Worm (Caenorhabditis elegans) whole organism, early embryonic: Measurements from ENCODE around the gene F35A5.8.

Experiments
- B0310.2 ChIP-seq: sonication (generic microtip); optimal IDR thresholded peaks from 2 replicates; lab custom pipeline; 2016; ENCODE audit warnings: mild to moderate bottlenecking, missing genetic modification characterization, missing compliant biosample characterization
- aly-1 ChIP-seq: sonication (generic microtip); optimal IDR thresholded peaks from 2 replicates; lab custom pipeline; 2016; ENCODE audit warnings: missing genetic modification characterization, missing compliant biosample characterization
- ama-1 ChIP-seq: fragments of 150-350 bp; optimal IDR thresholded peaks from 2 replicates; lab custom pipeline; 2014
- ceh-36 ChIP-seq: sonication (generic microtip); optimal IDR thresholded peaks from 2 replicates; lab custom pipeline; 2016; ENCODE audit warnings: missing genetic modification characterization, inconsistent platforms, missing compliant biosample characterization
- hmg-4 ChIP-seq: fragments of 200-800 bp; sonication (Bioruptor generic); optimal IDR thresholded peaks from 2 replicates; lab custom pipeline; 2018; ENCODE audit warnings: mild to moderate bottlenecking, missing genetic modification characterization, missing compliant biosample characterization
- hnd-1 ChIP-seq: sonication (generic microtip); optimal IDR thresholded peaks from 2 replicates; lab custom pipeline; 2016; ENCODE audit warnings: missing genetic modification characterization, missing compliant biosample characterization
- pes-1 ChIP-seq: fragments of 200-800 bp; sonication (Bioruptor generic); IDR thresholded peaks from 2 replicates; pipeline ENCODE4 v1.3.6; 2022; ENCODE audit warnings: missing genetic modification reagents, missing genetic modification characterization, missing compliant biosample characterization
- scrt-1 ChIP-seq: fragments of 200-800 bp; sonication (Bioruptor generic); IDR thresholded peaks from 2 replicates; pipeline ENCODE4 v1.3.6; 2022; ENCODE audit warnings: missing genetic modification characterization, missing compliant biosample characterization
- tbx-11 ChIP-seq: fragments of 200-800 bp; sonication (Bioruptor generic); IDR thresholded peaks from 2 replicates; pipeline ENCODE4 v1.3.6; 2022; ENCODE audit warnings: missing genetic modification characterization, missing compliant biosample characterization
- tbx-37 ChIP-seq: fragments of 200-800 bp; sonication (Bioruptor generic); conservative IDR thresholded peaks from 2 replicates; pipeline ENCODE4 v1.3.6; 2022; ENCODE audit warnings: missing genetic modification reagents, missing genetic modification characterization, missing compliant biosample characterization

- no peak for TF ChIP-seq scrt-1 (GFP tag; lab: Robert Waterston, UW)
- TF ChIP-seq ama-1 (lab: Kevin White, UChicago) = no peak
- no peak for TF ChIP-seq pes-1 (GFP tag; lab: Robert Waterston, UW)
- no peak for TF ChIP-seq tbx-37
- TF ChIP-seq hmg-4 = no peak
- TF ChIP-seq hnd-1 (tag; lab: Kevin White, UChicago) = no peak
- TF ChIP-seq aly-1 (tag; lab: Kevin White, UChicago) = no peak
- TF ChIP-seq B0310.2 (tag; lab: Kevin White, UChicago) = no peak
- no peak for TF ChIP-seq tbx-11
- no peak for TF ChIP-seq ceh-36 (tag; lab: Kevin White, UChicago)
These were observed 34.5 kb downstream of the F35A5.8 start, which contains the start of gene F47B7.5 for ce11 chrX:3768717-3769116.
